Worm (Caenorhabditis elegans) whole organism, young adult: Measurements from ENCODE around the gene ssna-1.
A peak's percentile ranks its signal among the peaks of the same experiment; 100 is the strongest.

ENCODE experiments used
- B0261.1 ChIP-seq: sonication (generic microtip); optimal IDR thresholded peaks from 2 replicates; lab custom pipeline; 2016; ENCODE audit warnings: mild to moderate bottlenecking, missing genetic modification characterization, moderate library complexity, missing compliant biosample characterization
- B0336.3 ChIP-seq: fragments of 200-800 bp; sonication (Bioruptor generic); IDR thresholded peaks from 2 replicates; pipeline ENCODE4 v1.3.6; 2022; ENCODE audit warnings: missing genetic modification characterization, missing compliant biosample characterization
- D2030.7 ChIP-seq: fragments of 200-800 bp; sonication (Bioruptor generic); IDR thresholded peaks from 2 replicates; pipeline ENCODE4 v1.3.6; 2022; ENCODE audit warnings: missing genetic modification reagents, missing genetic modification characterization, missing compliant biosample characterization
- F23B12.7 ChIP-seq: sonication (generic microtip); optimal IDR thresholded peaks from 2 replicates; lab custom pipeline; 2017; ENCODE audit warnings: missing genetic modification characterization, mild to moderate bottlenecking, missing compliant biosample characterization, antibody characterized with exemption, moderate library complexity; ENCODE audit not compliant: insufficient read depth
- F39B2.1 ChIP-seq: fragments of 200-800 bp; sonication (Bioruptor generic); IDR thresholded peaks from 2 replicates; pipeline ENCODE4 v1.3.6; 2022; ENCODE audit warnings: missing genetic modification reagents, missing genetic modification characterization, missing compliant biosample characterization
- F49E8.2 ChIP-seq: sonication (generic microtip); optimal IDR thresholded peaks from 3 replicates; lab custom pipeline; 2017; ENCODE audit warnings: missing genetic modification characterization, mild to moderate bottlenecking, missing compliant biosample characterization, antibody characterized with exemption, moderate library complexity; ENCODE audit not compliant: insufficient read depth
- F52B5.7 ChIP-seq: sonication (generic microtip); optimal IDR thresholded peaks from 2 replicates; lab custom pipeline; 2016; ENCODE audit warnings: mild to moderate bottlenecking, missing genetic modification characterization, missing compliant biosample characterization
- T07F8.4 ChIP-seq: sonication (generic microtip); optimal IDR thresholded peaks from 2 replicates; lab custom pipeline; 2016; ENCODE audit warnings: mild to moderate bottlenecking, missing genetic modification characterization, moderate library complexity, missing compliant biosample characterization
- T26A5.8 ChIP-seq: sonication (generic microtip); optimal IDR thresholded peaks from 2 replicates; lab custom pipeline; 2016; ENCODE audit warnings: missing genetic modification characterization, missing compliant biosample characterization
- Y56A3A.18 ChIP-seq: fragments of 200-800 bp; sonication (Bioruptor generic); IDR thresholded peaks from 2 replicates; pipeline ENCODE4 v1.3.6; 2022; ENCODE audit warnings: missing genetic modification reagents, missing genetic modification characterization, missing compliant biosample characterization
- ZK185.1 ChIP-seq: sonication (generic microtip); optimal IDR thresholded peaks from 2 replicates; lab custom pipeline; 2016; ENCODE audit warnings: mild to moderate bottlenecking, missing genetic modification characterization, missing compliant biosample characterization; ENCODE audit not compliant: poor library complexity, severe bottlenecking
- akir-1 ChIP-seq: fragments of 200-800 bp; sonication (Bioruptor generic); optimal IDR thresholded peaks from 2 replicates; lab custom pipeline; 2018; ENCODE audit warnings: mild to moderate bottlenecking, missing genetic modification characterization, moderate library complexity, missing compliant biosample characterization
- ama-1 ChIP-seq, 3 experiments: fragments of 150-350 bp in 1 of 3; sonication (generic microtip) in 2 of 3; optimal IDR thresholded peaks; 2 replicates each; lab custom pipeline; 2014 to 2018; ENCODE audit warnings: missing biosample characterization in 2 of 3, missing genetic modification characterization in 2 of 3, missing genetic modification reagents in 2 of 3
- athp-1 ChIP-seq: sonication (generic microtip); optimal IDR thresholded peaks from 2 replicates; lab custom pipeline; 2017; ENCODE audit warnings: mild to moderate bottlenecking, missing genetic modification characterization, missing compliant biosample characterization
- attf-3 ChIP-seq: fragments of 200-800 bp; sonication (Bioruptor generic); conservative IDR thresholded peaks from 2 replicates; pipeline ENCODE4 v1.3.6; 2022; ENCODE audit warnings: missing genetic modification reagents, missing genetic modification characterization, missing compliant biosample characterization
- bed-2 ChIP-seq: fragments of 200-800 bp; sonication (Bioruptor generic); IDR thresholded peaks from 2 replicates; pipeline ENCODE4 v1.3.6; 2022; ENCODE audit warnings: missing genetic modification reagents, missing genetic modification characterization, missing compliant biosample characterization
- cebp-1 ChIP-seq, 2 experiments: fragments of 200-800 bp in 1 of 2; sonication (Bioruptor generic) in 1 of 2; sonication (generic microtip) in 1 of 2; IDR thresholded peaks in 1 of 2; optimal IDR thresholded peaks in 1 of 2; 2 replicates each; pipeline versions ENCODE4 v1.3.6 to Lab custom; 2017 to 2022; ENCODE audit warnings: missing compliant biosample characterization in 2 of 2, missing genetic modification characterization in 2 of 2, mild to moderate bottlenecking in 1 of 2, missing genetic modification reagents in 1 of 2, moderate library complexity in 1 of 2
- cebp-2 ChIP-seq: fragments of 200-800 bp; sonication (Bioruptor generic); IDR thresholded peaks from 2 replicates; pipeline ENCODE4 v1.3.6; 2022; ENCODE audit warnings: missing genetic modification characterization, missing compliant biosample characterization
- ceh-27 ChIP-seq: fragments of 200-800 bp; sonication (Bioruptor generic); optimal IDR thresholded peaks from 2 replicates; lab custom pipeline; 2018; ENCODE audit warnings: mild to moderate bottlenecking, missing genetic modification characterization, moderate library complexity, missing compliant biosample characterization
- ceh-91 ChIP-seq: fragments of 200-800 bp; sonication (Bioruptor generic); IDR thresholded peaks from 2 replicates; pipeline ENCODE4 v1.3.6; 2022; ENCODE audit warnings: missing genetic modification reagents, missing genetic modification characterization, missing compliant biosample characterization
- chd-7 ChIP-seq: sonication (generic microtip); optimal IDR thresholded peaks from 2 replicates; lab custom pipeline; 2016; ENCODE audit warnings: mild to moderate bottlenecking, missing genetic modification characterization, moderate library complexity, missing compliant biosample characterization
- dpl-1 ChIP-seq: fragments of 150-350 bp; optimal IDR thresholded peaks from 2 replicates; lab custom pipeline; 2014; ENCODE audit warnings: missing biosample characterization, missing genetic modification reagents, missing genetic modification characterization
- ekl-4 ChIP-seq: fragments of 200-800 bp; sonication (Bioruptor generic); IDR thresholded peaks from 2 replicates; pipeline ENCODE4 v1.3.6; 2022; ENCODE audit warnings: missing genetic modification reagents, missing genetic modification characterization, missing compliant biosample characterization
- him-1 ChIP-seq: sonication (generic microtip); optimal IDR thresholded peaks from 2 replicates; lab custom pipeline; 2016; ENCODE audit warnings: missing genotype, missing genetic modification reagents, missing genetic modification characterization, missing compliant biosample characterization
- hlh-12 ChIP-seq: sonication (generic microtip); optimal IDR thresholded peaks from 2 replicates; lab custom pipeline; 2016; ENCODE audit warnings: missing genetic modification characterization, missing compliant biosample characterization
- hmg-1.2 ChIP-seq: fragments of 200-800 bp; sonication (Bioruptor generic); IDR thresholded peaks from 2 replicates; pipeline ENCODE4 v1.3.6; 2022; ENCODE audit warnings: missing genetic modification reagents, missing genetic modification characterization, missing compliant biosample characterization
- lin-40 ChIP-seq: sonication (generic microtip); optimal IDR thresholded peaks from 2 replicates; lab custom pipeline; 2016; ENCODE audit warnings: missing genetic modification characterization, mild to moderate bottlenecking, missing compliant biosample characterization, missing genotype, missing genetic modification reagents
- lsl-1 ChIP-seq: fragments of 200-800 bp; sonication (Bioruptor generic); optimal IDR thresholded peaks from 2 replicates; lab custom pipeline; 2018; ENCODE audit warnings: mild to moderate bottlenecking, missing genetic modification characterization, moderate library complexity, missing compliant biosample characterization
- madf-10 ChIP-seq: sonication (generic microtip); optimal IDR thresholded peaks from 2 replicates; lab custom pipeline; 2016; ENCODE audit warnings: mild to moderate bottlenecking, missing genetic modification characterization, missing compliant biosample characterization
- mes-4 ChIP-seq: sonication (generic microtip); optimal IDR thresholded peaks from 2 replicates; lab custom pipeline; 2016; ENCODE audit warnings: missing genotype, missing genetic modification characterization, missing compliant biosample characterization
- mxl-1 ChIP-seq: sonication (generic microtip); optimal IDR thresholded peaks from 2 replicates; lab custom pipeline; 2016; ENCODE audit warnings: missing genetic modification characterization, missing compliant biosample characterization
- nfyb-1 ChIP-seq: fragments of 200-800 bp; sonication (Bioruptor generic); IDR thresholded peaks from 2 replicates; pipeline ENCODE4 v1.3.6; 2022; ENCODE audit warnings: missing genetic modification reagents, missing genetic modification characterization, missing compliant biosample characterization
- nhr-120 ChIP-seq: fragments of 200-800 bp; sonication (Bioruptor generic); IDR thresholded peaks from 2 replicates; pipeline ENCODE4 v1.3.6; 2022; ENCODE audit warnings: missing genetic modification characterization, missing compliant biosample characterization
- nhr-179 ChIP-seq: sonication (generic microtip); optimal IDR thresholded peaks from 2 replicates; lab custom pipeline; 2016; ENCODE audit warnings: mild to moderate bottlenecking, missing genetic modification characterization, missing compliant biosample characterization
- nhr-80 ChIP-seq: sonication (generic microtip); optimal IDR thresholded peaks from 2 replicates; lab custom pipeline; 2016; ENCODE audit warnings: missing genetic modification characterization, missing compliant biosample characterization
- repo-1 ChIP-seq: sonication (generic microtip); optimal IDR thresholded peaks from 2 replicates; lab custom pipeline; 2017; ENCODE audit warnings: mild to moderate bottlenecking, missing genetic modification characterization, missing compliant biosample characterization
- rpc-1 ChIP-seq, 2 experiments: fragments of 150-350 bp in 1 of 2; sonication (generic microtip) in 1 of 2; optimal IDR thresholded peaks; 2 replicates each; lab custom pipeline; 2014 to 2018; ENCODE audit warnings: missing biosample characterization in 1 of 2, missing genetic modification characterization in 1 of 2, missing genetic modification reagents in 1 of 2, missing genotype in 1 of 2
- snpc-1.3 ChIP-seq: sonication (generic microtip); optimal IDR thresholded peaks from 2 replicates; lab custom pipeline; 2017; ENCODE audit warnings: missing genetic modification characterization, mild to moderate bottlenecking, missing compliant biosample characterization, antibody characterized with exemption, moderate library complexity, missing genotype, missing genetic modification reagents; ENCODE audit not compliant: insufficient read depth
- snpc-3.4 ChIP-seq: sonication (generic microtip); optimal IDR thresholded peaks from 2 replicates; lab custom pipeline; 2017; ENCODE audit warnings: missing genetic modification characterization, mild to moderate bottlenecking, missing compliant biosample characterization, antibody characterized with exemption, moderate library complexity, missing genotype, missing genetic modification reagents
- tbx-9 ChIP-seq: sonication (generic microtip); optimal IDR thresholded peaks from 2 replicates; lab custom pipeline; 2016; ENCODE audit warnings: borderline replicate concordance, missing genetic modification characterization, inconsistent platforms, missing compliant biosample characterization
- unc-62 ChIP-seq: fragments of 150-350 bp; optimal IDR thresholded peaks from 2 replicates; lab custom pipeline; 2014; ENCODE audit warnings: missing biosample characterization, missing genetic modification reagents, missing genetic modification characterization
- xnd-1 ChIP-seq: sonication (generic microtip); optimal IDR thresholded peaks from 2 replicates; lab custom pipeline; 2016; ENCODE audit warnings: missing genotype, missing genetic modification reagents, missing genetic modification characterization, missing compliant biosample characterization
- ztf-25 ChIP-seq: fragments of 200-800 bp; sonication (Bioruptor generic); IDR thresholded peaks from 2 replicates; pipeline ENCODE4 v1.3.6; 2022; ENCODE audit warnings: missing genetic modification reagents, missing genetic modification characterization, missing compliant biosample characterization
- ztf-26 ChIP-seq: sonication (generic microtip); optimal IDR thresholded peaks from 2 replicates; lab custom pipeline; 2017; ENCODE audit warnings: missing genetic modification characterization, missing compliant biosample characterization

Gene ssna-1

DNA sequence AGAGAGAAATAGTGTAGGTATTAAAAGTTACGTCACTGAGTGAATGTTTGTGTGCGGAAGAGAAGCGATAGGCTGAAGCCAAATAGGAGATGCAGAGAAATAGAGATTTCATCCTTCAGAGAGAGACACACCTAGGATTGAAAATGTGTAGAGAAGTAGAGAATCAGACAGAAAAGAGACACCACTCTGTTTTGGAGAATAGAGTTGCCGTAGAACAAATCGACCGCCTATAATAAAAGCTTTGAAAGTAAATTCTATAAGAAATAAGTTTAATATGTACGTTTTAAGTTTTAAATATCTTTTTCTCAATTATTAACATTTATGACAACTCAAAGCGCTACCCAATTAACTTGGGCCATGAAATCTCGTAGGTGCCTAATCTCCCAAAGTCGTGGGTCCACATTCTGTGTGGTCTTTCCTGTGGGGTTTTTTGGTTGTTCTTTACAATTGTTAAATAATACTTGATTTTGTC lies 22.6 kb downstream of the ssna-1 start, which contains the start of gene T07A9.12 (continued):
- TF ChIP-seq snpc-3.4 (tag; lab: Kevin White, UChicago) (no peak), F52B5.7 (tag; lab: Kevin White, UChicago) (no peak), akir-1 (GFP tag; lab: Kevin White, UChicago) (no peak), nfyb-1 (GFP tag; lab: Robert Waterston, UW) (no peak), repo-1 (tag; lab: Kevin White, UChicago) (no peak), lsl-1 (GFP tag; lab: Kevin White, UChicago) (no peak), hmg-1.2 (GFP tag; lab: Robert Waterston, UW) (peak; percentile 93), nhr-120 (no peak), D2030.7 (GFP tag; lab: Robert Waterston, UW) (no peak), ceh-91 (GFP tag; lab: Robert Waterston, UW) (no peak), mes-4 (tag; lab: Kevin White, UChicago) (no peak)

- TF ChIP-seq ZK185.1 (no peak), ekl-4 (GFP tag; lab: Robert Waterston, UW) (peak; percentile 54; the same call in 1 of the 2 replicates), xnd-1 (no peak), B0261.1 (no peak), lsl-1 (GFP tag; lab: Kevin White, UChicago) (peak; percentile 22), F49E8.2 (tag; lab: Kevin White, UChicago) (no peak), cebp-1 (GFP tag; IDR thresholded peaks at IDR 0.05; lab: Robert Waterston, UW) (no peak; the same call in 1 of the 2 replicates), cebp-1 (tag; optimal IDR thresholded peaks at IDR 0.05; lab: Kevin White, UChicago) (peak; percentile 25), F23B12.7 (no peak), D2030.7 (GFP tag; lab: Robert Waterston, UW) (0 out of 2 replicates have a peak, but pooled peaks have one; percentile 32), T26A5.8 (tag; lab: Kevin White, UChicago) (peak; percentile 7), Y56A3A.18 (GFP tag; lab: Robert Waterston, UW) (no peak; the same call in 1 of the 2 replicates), T07F8.4 (tag; lab: Kevin White, UChicago) (no peak), rpc-1 (optimal IDR thresholded peaks at IDR 0.05; lab: Kevin White, UChicago) (no peak), rpc-1 (tag; optimal IDR thresholded peaks at IDR 0.05; lab: Kevin White, UChicago) (no peak), mes-4 (tag; lab: Kevin White, UChicago) (no peak), hlh-12 (tag; lab: Kevin White, UChicago) (no peak), cebp-2 (GFP tag; lab: Robert Waterston, UW) (no peak), F52B5.7 (tag; lab: Kevin White, UChicago) (peak; percentile 12), him-1 (tag; lab: Kevin White, UChicago) (no peak), ztf-25 (GFP tag; lab: Robert Waterston, UW) (no peak), snpc-3.4 (tag; lab: Kevin White, UChicago) (no peak), mxl-1 (tag; lab: Kevin White, UChicago) (no peak), tbx-9 (tag; lab: Kevin White, UChicago) (peak; percentile 42), bed-2 (GFP tag; lab: Robert Waterston, UW) (no peak), unc-62 (GFP tag; lab: Kevin White, UChicago) (no peak), athp-1 (tag; lab: Kevin White, UChicago) (peak; percentile 57), dpl-1 (GFP tag; lab: Kevin White, UChicago) (no peak), ztf-26 (no peak), madf-10 (tag; lab: Kevin White, UChicago) (no peak), repo-1 (tag; lab: Kevin White, UChicago) (no peak), B0336.3 (peak; percentile 78), chd-7 (tag; lab: Kevin White, UChicago) (no peak), attf-3 (GFP tag; lab: Robert Waterston, UW) (no peak), snpc-1.3 (tag; lab: Kevin White, UChicago) (no peak), nhr-80 (tag; lab: Kevin White, UChicago) (no peak), lin-40 (tag; lab: Kevin White, UChicago) (no peak), nhr-179 (tag; lab: Kevin White, UChicago) (no peak), ama-1 (optimal IDR thresholded peaks at IDR 0.05; lab: Kevin White, UChicago) (no peak), ama-1 (GFP tag; optimal IDR thresholded peaks at IDR 0.05; lab: Kevin White, UChicago) (peak in 1 of 2 experiments; percentile 36), ceh-27 (GFP tag; lab: Kevin White, UChicago) (no peak), F39B2.1 (GFP tag; lab: Robert Waterston, UW) (0 out of 2 replicates have a peak, but pooled peaks have one; percentile 52), hmg-1.2 (GFP tag; lab: Robert Waterston, UW) (no peak)
These were observed 31.8 kb downstream of the ssna-1 start, which contains the start of gene eri-1 for ce11 chrIV:419674-420073. TSS of gene eri-1 (minus strand) at chrIV:419958.
